Fruit fly (Drosophila melanogaster): ENCODE results near the gene Prp4k.

Prp4k gene

DNA sequence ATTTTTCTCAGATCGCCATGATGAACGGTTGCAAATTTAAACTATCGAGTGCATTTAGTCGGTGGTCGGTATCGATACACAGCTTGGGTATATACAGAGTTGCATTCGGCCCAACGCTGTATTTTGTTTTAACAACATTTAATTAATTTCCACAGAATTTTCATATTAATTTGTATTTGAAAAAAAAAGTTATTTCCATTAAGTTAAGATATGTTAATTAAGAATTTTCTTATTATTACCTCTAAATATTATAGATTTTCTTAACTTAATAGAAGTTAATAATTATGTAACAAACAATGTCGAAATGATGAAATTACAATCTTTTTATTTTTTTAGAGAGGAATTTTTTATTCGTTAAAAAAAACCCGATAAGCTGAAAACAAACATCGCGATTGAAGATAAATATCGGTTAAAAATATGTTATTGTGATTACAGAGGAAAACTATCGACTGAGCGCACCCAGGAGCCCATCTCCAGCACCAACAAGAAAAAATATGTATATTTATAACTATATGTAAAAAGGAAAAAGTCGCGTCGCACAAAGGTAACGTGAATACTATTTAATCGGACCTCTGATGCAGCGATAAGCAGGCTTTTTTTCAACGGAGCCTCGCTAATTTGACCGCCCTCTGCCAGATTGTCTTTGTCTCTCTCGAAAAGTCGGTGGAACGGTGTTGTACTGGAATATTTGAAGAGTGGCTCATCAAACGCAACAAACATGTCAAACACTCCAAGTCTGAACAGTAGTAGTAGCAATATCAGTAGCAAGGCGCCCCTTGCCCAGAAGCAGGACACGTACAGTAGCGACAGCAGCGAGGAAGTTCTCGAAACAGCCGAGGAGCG is 11.3 kb downstream of the Prp4k start, which contains the start of the genes rno and mri (continued):
- TF ChIP-seq wor (GFP tag; IDR thresholded peaks at IDR 0.05) (no peak; the same call in 1 of the 2 replicates), CG2712 (tag; optimal IDR thresholded peaks at IDR 0.05) (peak; percentile 86), ara (GFP tag; IDR thresholded peaks at IDR 0.05) (peak; percentile 56; the same call in 1 of the 2 replicates), CG18262 (tag; optimal IDR thresholded peaks at IDR 0.05) (peak; percentile 84), Atf6 (GFP tag; IDR thresholded peaks at IDR 0.05) (peak; percentile 67; the same call in 1 of the 2 replicates), Hmr (GFP tag; optimal IDR thresholded peaks at IDR 0.05) (peak; percentile 71), Dref (GFP tag; IDR thresholded peaks at IDR 0.05) (peak; percentile 83), bbx (GFP tag; IDR thresholded peaks at IDR 0.05; ENCODE audit: partially characterized antibody) (peak; percentile 95), bcd (GFP tag; optimal IDR thresholded peaks at IDR 0.05) (peak; percentile 64), sens-2 (GFP tag; IDR thresholded peaks at IDR 0.05) (peak; percentile 35; the same call in 1 of the 2 replicates), HmgZ (tag; optimal IDR thresholded peaks at IDR 0.05) (peak; percentile 2), salm (tag; optimal IDR thresholded peaks at IDR 0.05) (no peak), MBD-R2 (GFP tag; IDR thresholded peaks at IDR 0.05) (peak; percentile 26), luna (GFP tag; optimal IDR thresholded peaks at IDR 0.05) (no peak), MESR4 (GFP tag; optimal IDR thresholded peaks at IDR 0.05) (peak; percentile 93), H15 (GFP tag; IDR thresholded peaks at IDR 0.05) (0 out of 3 replicates have a peak, but pooled peaks have one; percentile 41), sisA (GFP tag; IDR thresholded peaks at IDR 0.05) (peak; percentile 64; the same call in 1 of the 2 replicates), sim (GFP tag; IDR thresholded peaks at IDR 0.05) (no peak), CG16779 (GFP tag; IDR thresholded peaks at IDR 0.05) (0 out of 2 replicates have a peak, but pooled peaks have one; percentile 21), pum (GFP tag; optimal IDR thresholded peaks at IDR 0.05) (peak; percentile 20), CrebB (tag; optimal IDR thresholded peaks at IDR 0.05) (peak; percentile 13), chn (GFP tag; optimal IDR thresholded peaks at IDR 0.05) (no peak), esg (GFP tag; conservative IDR thresholded peaks at IDR 0.05) (peak; percentile 72), Fer3 (tag; optimal IDR thresholded peaks at IDR 0.05) (peak; percentile 75), Oaz (GFP tag; IDR thresholded peaks at IDR 0.05) (peak; percentile 63), kni (GFP tag; optimal IDR thresholded peaks at IDR 0.05) (no peak), Oli (tag; optimal IDR thresholded peaks at IDR 0.05) (peak; percentile 56), Fer1 (GFP tag; optimal IDR thresholded peaks at IDR 0.05) (peak; percentile 16), CG34422 (GFP tag; IDR thresholded peaks at IDR 0.05) (peak; percentile 58; the same call in 1 of the 3 replicates), CG10654 (GFP tag; optimal IDR thresholded peaks at IDR 0.05) (peak; percentile 40), unc-4 (GFP tag; IDR thresholded peaks at IDR 0.05; ENCODE audit: partially characterized antibody) (peak; percentile 87), CG2889 (GFP tag; IDR thresholded peaks at IDR 0.05) (no peak), GATAe (GFP tag; conservative IDR thresholded peaks at IDR 0.05) (no peak), Dip3 (GFP tag; optimal IDR thresholded peaks at IDR 0.05) (no peak), pan (optimal IDR thresholded peaks at IDR 0.05) (no peak), pan (GFP tag; optimal IDR thresholded peaks at IDR 0.05 in 1 of 2, IDR thresholded peaks at IDR 0.05 in 1 of 2) (peak in 1 of 2 experiments; percentile 85), CG10366 (GFP tag; IDR thresholded peaks at IDR 0.05) (peak; percentile 74), Med (GFP tag) (peak; percentile 77), gro (GFP tag; optimal IDR thresholded peaks at IDR 0.05) (no peak), CG15696 (tag; optimal IDR thresholded peaks at IDR 0.05) (peak; percentile 71), CG4282 (GFP tag; optimal IDR thresholded peaks at IDR 0.05) (no peak), ato (GFP tag; IDR thresholded peaks at IDR 0.05; ENCODE audit: partially characterized antibody) (peak; percentile 72), NC2β (GFP tag; optimal IDR thresholded peaks at IDR 0.05) (no peak), sima (GFP tag; optimal IDR thresholded peaks at IDR 0.05) (no peak), unpg (GFP tag; optimal IDR thresholded peaks at IDR 0.05) (peak; percentile 67), CG6813 (GFP tag; optimal IDR thresholded peaks at IDR 0.05) (peak; percentile 14), Neu2 (GFP tag; optimal IDR thresholded peaks at IDR 0.05; ENCODE audit: borderline replicate concordance) (no peak), CG13123 (GFP tag; optimal IDR thresholded peaks at IDR 0.05) (peak; percentile 51), CG10979 (tag; optimal IDR thresholded peaks at IDR 0.05) (peak; percentile 67)

Measured in whole organism, embryonic.